Worm (Caenorhabditis elegans): ENCODE measurements around the gene F59F5.4.

The F59F5.4 gene

DNA sequence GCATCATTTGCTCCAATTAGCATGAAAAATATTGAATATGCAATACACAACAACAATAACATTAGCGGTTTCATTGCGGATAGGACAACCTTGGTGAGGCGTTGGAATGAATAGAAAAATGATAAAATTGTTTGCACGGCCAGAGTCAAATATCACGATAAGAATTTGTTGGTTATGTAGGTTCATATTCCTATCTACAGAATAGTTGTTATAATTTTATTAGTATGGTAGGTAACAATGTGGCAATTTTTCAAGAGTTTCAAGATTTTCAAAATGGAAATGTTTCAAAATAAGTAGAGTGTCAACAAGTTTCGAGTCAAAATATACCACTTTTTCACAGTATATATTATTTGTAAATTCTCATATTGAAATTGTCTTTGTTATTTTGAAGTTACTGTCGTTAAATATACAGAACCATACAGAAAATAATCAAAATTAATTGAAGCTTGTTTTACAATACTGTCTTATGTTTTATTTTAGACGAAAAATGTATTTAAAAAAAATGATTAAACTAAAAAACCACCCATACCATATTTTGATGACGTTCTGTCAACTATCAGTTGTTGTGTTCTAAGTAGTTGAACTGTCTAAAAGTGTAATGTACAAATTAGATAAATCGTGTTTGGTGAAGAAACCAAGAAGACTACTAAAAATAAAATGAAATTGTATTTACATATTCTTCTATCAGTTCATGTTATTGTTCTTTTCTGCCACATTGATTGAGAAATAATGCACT is at the start of gene F59F5.4, which contains the start of gene F59F5.3:
Gene F59F5.4, plus strand, starts transcription at position 686 of the 736 bp plus-strand sequence.
Gene F59F5.3, minus strand, starts transcription at position 101 of the 736 bp plus-strand sequence.
- no peak for TF ChIP-seq tbx-37 (GFP tag; conservative IDR thresholded peaks at IDR 0.05)
- no peak for TF ChIP-seq hmbx-1 (tag; optimal IDR thresholded peaks at IDR 0.05)
- no peak for TF ChIP-seq ama-1 (optimal IDR thresholded peaks at IDR 0.05)

DNA sequence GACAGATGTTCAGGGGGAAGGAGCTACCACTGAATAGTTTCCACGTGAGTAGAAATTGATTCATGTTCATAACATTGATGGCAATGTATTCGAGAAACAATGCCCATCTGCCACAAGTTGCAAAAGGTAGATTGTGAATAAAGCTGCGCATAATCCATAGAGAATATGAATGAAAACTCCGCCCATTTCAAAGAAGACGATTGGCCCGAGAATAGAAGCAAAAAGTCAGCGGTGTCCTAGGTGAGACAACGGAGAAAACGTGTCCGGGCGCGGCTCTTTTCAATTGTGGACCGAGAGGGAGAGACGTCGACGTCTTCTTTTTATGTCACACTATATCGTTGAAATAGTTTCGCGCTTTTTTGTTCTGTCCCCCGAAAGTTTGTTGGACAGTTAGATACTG is 43.2 kb upstream of the F59F5.4 start, which contains the start of gene vab-3:
Gene vab-3, plus strand, starts transcription at position 301 of the 400 bp plus-strand sequence.
- TF ChIP-seq tra-4 (tag; optimal IDR thresholded peaks at IDR 0.05) (no peak), hmbx-1 (tag; optimal IDR thresholded peaks at IDR 0.05) (no peak), aly-1 (tag; optimal IDR thresholded peaks at IDR 0.05) (no peak), B0310.2 (tag; optimal IDR thresholded peaks at IDR 0.05) (no peak), tbx-11 (GFP tag; IDR thresholded peaks at IDR 0.05) (no peak), hnd-1 (tag; optimal IDR thresholded peaks at IDR 0.05) (no peak)

DNA sequence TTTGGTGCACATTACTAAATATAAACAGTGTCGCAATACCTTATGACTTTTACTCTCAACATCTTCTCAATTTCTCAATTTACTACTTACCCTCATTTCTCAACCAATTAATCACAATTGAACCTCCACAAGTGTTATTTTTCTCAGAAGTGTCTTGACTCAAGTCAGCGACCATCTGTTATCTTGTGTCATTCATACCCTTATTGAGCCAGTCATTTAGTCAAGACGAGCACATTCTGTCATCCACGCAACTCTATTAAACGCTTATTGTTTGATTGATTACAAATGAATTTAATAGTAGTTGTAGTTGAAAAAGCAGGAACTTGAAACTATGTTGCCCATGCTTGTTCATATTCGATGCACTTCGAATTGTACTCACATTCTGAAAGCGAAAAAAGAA is 39.4 kb upstream of the F59F5.4 start:
- no peak for TF ChIP-seq tra-4 (tag; optimal IDR thresholded peaks at IDR 0.05)
- TF ChIP-seq hmbx-1 (tag; optimal IDR thresholded peaks at IDR 0.05), result no peak
- TF ChIP-seq B0310.2 (tag; optimal IDR thresholded peaks at IDR 0.05), result no peak
- no peak for TF ChIP-seq pes-1 (GFP tag; IDR thresholded peaks at IDR 0.05)
- no peak for TF ChIP-seq tbx-37 (GFP tag; conservative IDR thresholded peaks at IDR 0.05)
- no peak for TF ChIP-seq hmg-4 (GFP tag; optimal IDR thresholded peaks at IDR 0.05)

DNA sequence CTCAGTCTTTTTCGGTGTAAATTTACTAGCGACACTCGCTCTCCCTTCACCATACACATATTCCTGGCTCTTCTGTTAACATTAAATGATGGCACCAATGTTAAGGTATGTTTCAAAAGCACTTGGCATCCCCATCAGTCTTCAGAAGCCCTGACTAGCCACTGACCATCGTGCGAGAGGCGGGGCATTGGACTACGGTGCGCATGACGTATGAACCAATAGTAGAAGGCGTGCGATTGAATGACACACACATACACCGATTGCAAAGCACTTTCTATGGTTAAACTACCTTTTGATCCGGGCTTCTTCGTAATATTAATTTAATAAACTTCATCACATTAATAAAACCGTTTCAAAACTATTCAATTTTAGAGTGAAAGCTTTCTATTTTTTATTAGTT is 37.6 kb upstream of the F59F5.4 start:
- no peak for TF ChIP-seq hmg-4 (GFP tag; optimal IDR thresholded peaks at IDR 0.05)
- no peak for TF ChIP-seq tra-4 (tag; optimal IDR thresholded peaks at IDR 0.05)
- TF ChIP-seq aly-1 (tag; optimal IDR thresholded peaks at IDR 0.05), result no peak
- no peak for TF ChIP-seq hmbx-1 (tag; optimal IDR thresholded peaks at IDR 0.05)

DNA sequence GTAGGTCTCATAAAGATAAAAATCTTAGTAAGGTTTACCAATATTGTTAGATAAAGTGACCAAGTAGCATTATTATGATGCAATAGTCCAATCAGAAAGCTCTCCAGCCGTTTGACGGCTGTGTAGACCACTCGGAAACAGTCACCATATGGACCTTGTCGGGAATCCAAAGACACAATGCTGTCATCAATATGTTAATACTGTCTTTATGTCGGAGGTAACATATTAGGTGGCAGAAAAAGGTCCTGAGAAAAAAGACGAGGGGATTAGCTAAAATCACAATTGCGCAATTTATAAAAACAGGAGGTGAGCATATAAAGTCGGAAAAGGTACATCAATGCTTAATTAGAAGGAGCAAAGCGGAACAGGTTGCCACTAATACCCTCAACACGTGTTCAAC is 34.8 kb upstream of the F59F5.4 start:
- no peak for TF ChIP-seq tbx-37 (GFP tag; conservative IDR thresholded peaks at IDR 0.05)
- peak; percentile 31 for TF ChIP-seq ceh-36 (tag; optimal IDR thresholded peaks at IDR 0.05)

DNA sequence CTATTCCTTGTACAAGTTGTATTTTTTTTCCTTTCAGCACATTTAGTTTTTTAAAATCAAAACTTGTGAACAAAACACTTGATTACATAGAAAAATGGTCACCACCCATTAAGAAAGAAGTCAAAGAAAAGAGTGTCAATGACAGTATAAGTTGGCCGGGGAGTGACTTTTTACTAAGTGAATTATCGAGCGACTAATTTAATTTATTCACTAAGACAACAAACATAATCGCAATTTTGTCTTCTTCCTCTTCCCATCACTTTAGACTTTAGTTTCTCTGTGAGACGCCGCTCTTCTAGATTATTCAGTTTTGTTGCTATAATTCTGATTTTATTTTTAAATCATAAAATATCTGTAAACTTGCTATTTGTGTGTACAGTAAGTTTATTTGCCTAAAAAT is 28.7 kb upstream of the F59F5.4 start:
- TF ChIP-seq flt-1 (GFP tag; IDR thresholded peaks at IDR 0.05) (no peak), ets-7 (tag; optimal IDR thresholded peaks at IDR 0.05) (no peak), scrt-1 (GFP tag; IDR thresholded peaks at IDR 0.05) (no peak), aly-1 (tag; optimal IDR thresholded peaks at IDR 0.05) (no peak), hnd-1 (tag; optimal IDR thresholded peaks at IDR 0.05) (no peak), tbx-11 (GFP tag; IDR thresholded peaks at IDR 0.05) (no peak), F13C5.2 (tag; optimal IDR thresholded peaks at IDR 0.05) (no peak), tra-4 (tag; optimal IDR thresholded peaks at IDR 0.05) (no peak), sea-1 (GFP tag; conservative IDR thresholded peaks at IDR 0.05) (no peak), ceh-13 (GFP tag; optimal IDR thresholded peaks at IDR 0.05) (no peak), hmbx-1 (tag; optimal IDR thresholded peaks at IDR 0.05) (no peak), ama-1 (optimal IDR thresholded peaks at IDR 0.05) (no peak), tbx-37 (GFP tag; conservative IDR thresholded peaks at IDR 0.05) (no peak), B0310.2 (tag; optimal IDR thresholded peaks at IDR 0.05) (no peak), ceh-36 (tag; optimal IDR thresholded peaks at IDR 0.05) (no peak), hmg-4 (GFP tag; optimal IDR thresholded peaks at IDR 0.05) (no peak)

DNA sequence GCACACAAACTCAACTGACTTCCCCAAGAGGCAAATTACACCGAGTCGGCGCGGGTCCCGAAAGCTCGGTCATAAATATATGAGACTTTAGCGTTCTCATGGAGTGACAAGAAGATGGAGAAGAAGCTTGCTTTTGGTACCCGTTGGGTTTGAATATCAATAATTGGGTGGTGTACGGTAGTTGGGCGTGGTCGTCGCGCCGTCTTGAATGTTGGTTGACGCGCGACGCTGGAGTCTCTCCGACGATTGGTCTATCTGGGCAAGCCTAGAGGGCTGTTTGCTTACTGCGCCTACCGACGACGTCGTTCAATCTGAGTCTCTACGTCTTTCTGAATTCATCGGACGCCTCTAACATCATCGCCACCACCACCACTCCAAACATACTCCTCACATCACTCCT is 28.0 kb upstream of the F59F5.4 start:
- no peak for TF ChIP-seq ets-7 (tag; optimal IDR thresholded peaks at IDR 0.05)
- no peak for TF ChIP-seq tbx-37 (GFP tag; conservative IDR thresholded peaks at IDR 0.05)
- TF ChIP-seq ceh-13 (GFP tag; optimal IDR thresholded peaks at IDR 0.05), result no peak
- no peak for TF ChIP-seq scrt-1 (GFP tag; IDR thresholded peaks at IDR 0.05)
- no peak for TF ChIP-seq sea-1 (GFP tag; conservative IDR thresholded peaks at IDR 0.05)
- TF ChIP-seq aly-1 (tag; optimal IDR thresholded peaks at IDR 0.05), result no peak
- TF ChIP-seq tbx-11 (GFP tag; IDR thresholded peaks at IDR 0.05), result no peak
- TF ChIP-seq ama-1 (optimal IDR thresholded peaks at IDR 0.05), result no peak
- TF ChIP-seq flt-1 (GFP tag; IDR thresholded peaks at IDR 0.05), result no peak
- no peak for TF ChIP-seq F13C5.2 (tag; optimal IDR thresholded peaks at IDR 0.05)

DNA sequence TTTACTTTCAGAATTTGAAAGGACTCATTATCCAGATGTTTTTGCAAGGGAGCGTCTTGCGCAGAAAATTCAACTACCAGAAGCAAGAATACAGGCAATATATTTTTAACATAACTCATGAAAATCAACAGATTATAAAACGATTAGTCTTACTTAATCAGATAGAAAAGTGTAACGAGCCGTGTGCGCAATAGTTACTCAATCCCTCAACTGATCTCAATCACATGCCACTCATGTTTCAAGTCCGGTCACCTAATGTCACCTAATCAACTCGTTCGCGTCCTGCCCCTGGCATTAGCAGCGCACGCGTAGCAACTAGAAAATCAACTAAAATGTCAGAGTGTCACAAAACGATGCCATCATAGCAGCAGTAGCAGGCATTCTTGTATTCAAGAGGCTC is 26.2 kb upstream of the F59F5.4 start:
- no peak for TF ChIP-seq tra-4 (tag; optimal IDR thresholded peaks at IDR 0.05)
- no peak for TF ChIP-seq ceh-36 (tag; optimal IDR thresholded peaks at IDR 0.05)
- TF ChIP-seq aly-1 (tag; optimal IDR thresholded peaks at IDR 0.05), result no peak
- no peak for TF ChIP-seq hmg-4 (GFP tag; optimal IDR thresholded peaks at IDR 0.05)
- TF ChIP-seq ama-1 (optimal IDR thresholded peaks at IDR 0.05), result no peak
- TF ChIP-seq hmbx-1 (tag; optimal IDR thresholded peaks at IDR 0.05), result no peak
- TF ChIP-seq tbx-37 (GFP tag; conservative IDR thresholded peaks at IDR 0.05), result no peak
- no peak for TF ChIP-seq B0310.2 (tag; optimal IDR thresholded peaks at IDR 0.05)
- no peak for TF ChIP-seq flt-1 (GFP tag; IDR thresholded peaks at IDR 0.05)
- no peak for TF ChIP-seq scrt-1 (GFP tag; IDR thresholded peaks at IDR 0.05)
- TF ChIP-seq ets-7 (tag; optimal IDR thresholded peaks at IDR 0.05), result no peak
- TF ChIP-seq pes-1 (GFP tag; IDR thresholded peaks at IDR 0.05), result no peak
- no peak for TF ChIP-seq hnd-1 (tag; optimal IDR thresholded peaks at IDR 0.05)
- no peak for TF ChIP-seq F13C5.2 (tag; optimal IDR thresholded peaks at IDR 0.05)
- TF ChIP-seq tbx-11 (GFP tag; IDR thresholded peaks at IDR 0.05), result no peak

DNA sequence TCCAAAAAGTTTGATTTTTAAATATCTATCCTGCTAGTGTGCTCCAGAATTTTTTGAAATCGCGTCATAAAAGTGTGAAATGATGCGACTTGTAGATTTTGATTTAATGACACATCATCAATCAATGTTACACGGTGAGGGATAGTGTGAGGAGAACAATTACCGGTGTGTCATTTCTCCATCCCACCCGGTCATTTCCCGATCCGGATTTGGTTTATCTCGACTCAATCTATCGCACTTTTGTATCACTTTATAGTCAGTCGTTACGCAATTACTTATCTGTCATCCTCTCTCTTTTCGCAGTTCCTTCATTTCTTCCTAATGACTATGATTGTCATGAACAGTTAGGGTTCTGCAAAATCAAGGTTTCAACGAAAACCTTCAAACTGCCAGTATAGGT is 22.6 kb upstream of the F59F5.4 start:
- no peak for TF ChIP-seq scrt-1 (GFP tag; IDR thresholded peaks at IDR 0.05)
- no peak for TF ChIP-seq hmbx-1 (tag; optimal IDR thresholded peaks at IDR 0.05)
- TF ChIP-seq tbx-37 (GFP tag; conservative IDR thresholded peaks at IDR 0.05), result no peak
